Fruit fly (Drosophila melanogaster) whole organism, embryonic: ENCODE data around the gene CG2104.

Source experiments
- Aef1 ChIP-seq: fragments of 200-800 bp; sonication (Bioruptor generic); IDR thresholded peaks from 3 replicates; pipeline ENCODE4 v1.3.6; 2022; ENCODE audit warnings: missing biosample characterization, missing genetic modification characterization
- Bteb2 ChIP-seq: fragments of 200-800 bp; sonication (Bioruptor generic); optimal IDR thresholded peaks from 2 replicates; lab custom pipeline; 2016; ENCODE audit warnings: missing biosample characterization, missing genetic modification characterization
- CG10431 ChIP-seq: fragments of 200-800 bp; sonication (Bioruptor generic); optimal IDR thresholded peaks from 3 replicates; lab custom pipeline; 2018; ENCODE audit warnings: missing biosample characterization, mild to moderate bottlenecking, missing genetic modification characterization
- CG10565 ChIP-seq: fragments of 200-800 bp; sonication (Bioruptor generic); optimal IDR thresholded peaks from 3 replicates; lab custom pipeline; 2016; ENCODE audit warnings: missing biosample characterization, mild to moderate bottlenecking, missing genetic modification characterization
- CG12104 ChIP-seq: fragments of 200-800 bp; sonication (Bioruptor generic); optimal IDR thresholded peaks from 3 replicates; lab custom pipeline; 2016; ENCODE audit warnings: missing biosample characterization, missing genetic modification characterization
- CG16813 ChIP-seq: fragments of 200-800 bp; sonication (Bioruptor generic); IDR thresholded peaks from 3 replicates; pipeline ENCODE4 v1.3.6; 2022; ENCODE audit warnings: missing biosample characterization, missing genetic modification characterization; ENCODE audit not compliant: partially characterized antibody
- CG17186 ChIP-seq: fragments of 200-800 bp; sonication (Bioruptor generic); optimal IDR thresholded peaks from 3 replicates; lab custom pipeline; 2017; ENCODE audit warnings: missing biosample characterization, missing genetic modification reagents, missing genetic modification characterization
- CG17385 ChIP-seq: fragments of 200-800 bp; sonication (Bioruptor generic); optimal IDR thresholded peaks from 3 replicates; lab custom pipeline; 2018; ENCODE audit warnings: missing biosample characterization, mild to moderate bottlenecking, missing genetic modification characterization
- CG17829 ChIP-seq: fragments of 200-800 bp; optimal IDR thresholded peaks from 2 replicates; lab custom pipeline; 2019; ENCODE audit warnings: missing biosample characterization, mild to moderate bottlenecking, missing genetic modification characterization, moderate library complexity
- CG18764 ChIP-seq: fragments of 200-800 bp; sonication (Bioruptor generic); optimal IDR thresholded peaks from 3 replicates; lab custom pipeline; 2016; ENCODE audit warnings: missing biosample characterization, missing genetic modification characterization
- CG30431 ChIP-seq: fragments of 200-800 bp; sonication (Bioruptor generic); optimal IDR thresholded peaks from 2 replicates; lab custom pipeline; 2017; ENCODE audit warnings: missing biosample characterization, missing genetic modification characterization
- CG3065 ChIP-seq: fragments of 200-800 bp; sonication (Bioruptor generic); optimal IDR thresholded peaks from 2 replicates; lab custom pipeline; 2016; ENCODE audit warnings: missing biosample characterization, missing genetic modification characterization
- CG31365 ChIP-seq: fragments of 200-800 bp; sonication (Bioruptor generic); optimal IDR thresholded peaks from 2 replicates; lab custom pipeline; 2018; ENCODE audit warnings: missing biosample characterization, mild to moderate bottlenecking, missing genetic modification characterization
- CG3838 ChIP-seq: fragments of 200-800 bp; sonication (Bioruptor generic); optimal IDR thresholded peaks from 3 replicates; lab custom pipeline; 2016; ENCODE audit warnings: missing biosample characterization, missing genetic modification characterization
- CG6175 ChIP-seq: fragments of 200-800 bp; sonication (Bioruptor generic); IDR thresholded peaks from 3 replicates; pipeline ENCODE4 v1.3.6; 2022; ENCODE audit warnings: missing biosample characterization, missing genetic modification characterization
- CG7745 ChIP-seq: fragments of 200-800 bp; sonication (Bioruptor generic); optimal IDR thresholded peaks from 2 replicates; lab custom pipeline; 2018; ENCODE audit warnings: missing biosample characterization, mild to moderate bottlenecking, missing genetic modification characterization, moderate library complexity
- CG8281 ChIP-seq: fragments of 200-800 bp; sonication (Bioruptor generic); optimal IDR thresholded peaks from 2 replicates; lab custom pipeline; 2018; ENCODE audit warnings: missing biosample characterization, mild to moderate bottlenecking, missing genetic modification characterization, moderate library complexity
- D ChIP-seq, 2 experiments: fragments of 200-800 bp in 1 of 2; fragments of >200 bp in 1 of 2; sonication (Bioruptor generic) in 1 of 2; optimal IDR thresholded peaks; 2 replicates in 1 of 2; 3 replicates in 1 of 2; lab custom pipeline; 2017; ENCODE audit warnings: mild to moderate bottlenecking in 1 of 2, missing biosample characterization in 1 of 2, missing genetic modification characterization in 1 of 2, missing genetic modification reagents in 1 of 2
- Dek ChIP-seq: fragments of 200-800 bp; sonication (Bioruptor generic); optimal IDR thresholded peaks from 3 replicates; lab custom pipeline; 2019; ENCODE audit warnings: missing biosample characterization, mild to moderate bottlenecking, missing genetic modification characterization, moderate library complexity
- Hr39 ChIP-seq: fragments of >200 bp; optimal IDR thresholded peaks from 2 replicates; lab custom pipeline; 2017
- Max ChIP-seq: fragments of 200-800 bp; sonication (Bioruptor generic); optimal IDR thresholded peaks from 2 replicates; lab custom pipeline; 2016; ENCODE audit warnings: missing biosample characterization, mild to moderate bottlenecking, missing genetic modification characterization
- Med ChIP-seq: fragments of 200-800 bp; sonication (Bioruptor generic); peaks from one replicate; lab custom pipeline; 2016; ENCODE audit warnings: missing biosample characterization, missing genetic modification characterization, mild to moderate bottlenecking, inconsistent platforms, moderate library complexity
- NK7.1 ChIP-seq: fragments of 200-800 bp; sonication (Bioruptor generic); optimal IDR thresholded peaks from 3 replicates; lab custom pipeline; 2016; ENCODE audit warnings: missing biosample characterization, missing genetic modification characterization
- Opbp ChIP-seq: fragments of 200-800 bp; sonication (Bioruptor generic); IDR thresholded peaks from 3 replicates; pipeline ENCODE4 v1.3.6; 2022; ENCODE audit warnings: missing biosample characterization, missing genetic modification characterization; ENCODE audit not compliant: partially characterized antibody
- Sox102F ChIP-seq: fragments of 200-800 bp; sonication (Bioruptor generic); optimal IDR thresholded peaks from 2 replicates; lab custom pipeline; 2018; ENCODE audit warnings: missing biosample characterization, mild to moderate bottlenecking, missing genetic modification characterization, moderate library complexity
- Ssrp ChIP-seq: fragments of 200-800 bp; sonication (Bioruptor generic); optimal IDR thresholded peaks from 2 replicates; lab custom pipeline; 2018; ENCODE audit warnings: missing biosample characterization, mild to moderate bottlenecking, missing genetic modification characterization, moderate library complexity
- TFAM ChIP-seq: fragments of 200-800 bp; sonication (Bioruptor generic); optimal IDR thresholded peaks from 2 replicates; lab custom pipeline; 2017; ENCODE audit warnings: missing biosample characterization, missing genetic modification characterization, inconsistent platforms
- Xrp1 ChIP-seq: fragments of 200-800 bp; sonication (Bioruptor generic); IDR thresholded peaks from 2 replicates; pipeline ENCODE4 v1.3.6; 2022; ENCODE audit warnings: missing biosample characterization, missing genetic modification characterization
- ac ChIP-seq: fragments of 200-800 bp; sonication (Bioruptor generic); optimal IDR thresholded peaks from 3 replicates; lab custom pipeline; 2017; ENCODE audit warnings: missing biosample characterization, mild to moderate bottlenecking, missing genetic modification characterization
- al ChIP-seq: fragments of 200-800 bp; sonication (Bioruptor generic); IDR thresholded peaks from 2 replicates; pipeline ENCODE4 v1.3.6; 2022; ENCODE audit warnings: missing biosample characterization, missing genetic modification characterization
- ap ChIP-seq: fragments of 200-800 bp; sonication (Bioruptor generic); IDR thresholded peaks from 2 replicates; pipeline ENCODE4 v1.3.6; 2022; ENCODE audit warnings: missing biosample characterization, missing genetic modification characterization
- cad ChIP-seq: fragments of >200 bp; optimal IDR thresholded peaks from 2 replicates; lab custom pipeline; 2017; ENCODE audit warnings: missing biosample characterization, missing genetic modification characterization
- chm ChIP-seq: fragments of 200-800 bp; sonication (Bioruptor generic); IDR thresholded peaks from 2 replicates; pipeline ENCODE4 v1.3.6; 2022; ENCODE audit warnings: missing biosample characterization, missing genetic modification characterization
- dan ChIP-seq: fragments of 200-800 bp; sonication (Bioruptor generic); IDR thresholded peaks from 2 replicates; pipeline ENCODE4 v1.3.6; 2022; ENCODE audit warnings: missing biosample characterization, missing genetic modification characterization
- dati ChIP-seq: fragments of 200-800 bp; sonication (Bioruptor generic); IDR thresholded peaks from 2 replicates; pipeline ENCODE4 v1.3.6; 2022; ENCODE audit warnings: missing biosample characterization, missing genetic modification characterization
- disco-r ChIP-seq: fragments of 200-800 bp; sonication (Bioruptor generic); optimal IDR thresholded peaks from 2 replicates; lab custom pipeline; 2016; ENCODE audit warnings: missing biosample characterization, missing genetic modification characterization
- dysf ChIP-seq: fragments of 200-800 bp; sonication (Bioruptor generic); IDR thresholded peaks from 3 replicates; pipeline ENCODE4 v1.3.6; 2022; ENCODE audit warnings: missing biosample characterization, missing genetic modification characterization
- eyg ChIP-seq: fragments of 200-800 bp; sonication (Bioruptor generic); optimal IDR thresholded peaks from 3 replicates; lab custom pipeline; 2016; ENCODE audit warnings: missing biosample characterization, missing genetic modification characterization
- gcm2 ChIP-seq: fragments of 200-800 bp; sonication (Bioruptor generic); optimal IDR thresholded peaks from 2 replicates; lab custom pipeline; 2016; ENCODE audit warnings: missing biosample characterization, missing genetic modification characterization
- knrl ChIP-seq: fragments of 200-800 bp; sonication (Bioruptor generic); IDR thresholded peaks from 3 replicates; pipeline ENCODE4 v1.3.6; 2022; ENCODE audit warnings: missing biosample characterization, missing genetic modification characterization; ENCODE audit not compliant: partially characterized antibody
- luna ChIP-seq: fragments of 200-800 bp; sonication (Bioruptor generic); optimal IDR thresholded peaks from 2 replicates; lab custom pipeline; 2016; ENCODE audit warnings: missing biosample characterization, missing genetic modification characterization
- pan ChIP-seq, 4 experiments: fragments of >200 bp in 3 of 4; fragments of 200-800 bp in 1 of 4; sonication (Bioruptor generic) in 1 of 4; optimal IDR thresholded peaks in 3 of 4; IDR thresholded peaks in 1 of 4; 2 replicates each; pipeline versions ENCODE4 v1.3.6 to Lab custom; 2017 to 2022; ENCODE audit warnings: missing biosample characterization in 2 of 4, missing genetic modification characterization in 2 of 4, mixed read lengths in 1 of 4
- pfk ChIP-seq: fragments of 200-800 bp; sonication (Bioruptor generic); optimal IDR thresholded peaks from 2 replicates; lab custom pipeline; 2018; ENCODE audit warnings: missing biosample characterization, mild to moderate bottlenecking, missing genetic modification characterization, moderate library complexity
- rib ChIP-seq: fragments of 200-800 bp; sonication (Bioruptor generic); IDR thresholded peaks from 2 replicates; pipeline ENCODE4 v1.3.6; 2022; ENCODE audit warnings: missing biosample characterization, missing genetic modification characterization
- slou ChIP-seq: fragments of 200-800 bp; sonication (Bioruptor generic); optimal IDR thresholded peaks from 3 replicates; lab custom pipeline; 2016; ENCODE audit warnings: missing biosample characterization, missing genetic modification characterization
- sna ChIP-seq: fragments of 200-800 bp; sonication (Bioruptor generic); IDR thresholded peaks from 2 replicates; pipeline ENCODE4 v1.3.6; 2022; ENCODE audit warnings: missing biosample characterization, missing genetic modification characterization; ENCODE audit not compliant: partially characterized antibody
- ssp ChIP-seq: fragments of 200-800 bp; sonication (Bioruptor generic); IDR thresholded peaks from 2 replicates; pipeline ENCODE4 v1.3.6; 2022; ENCODE audit warnings: missing biosample characterization, missing genetic modification characterization
- yki ChIP-seq: fragments of >200 bp; optimal IDR thresholded peaks from 3 replicates; lab custom pipeline; 2018

Gene CG2104

dm6 chr3R:5668928-5669739 lies 24.0 kb downstream of the CG2104 start, which contains the start of the genes Xe7 and Atg17 (continued):
- TF ChIP-seq CG17186 (GFP tag; lab: Kevin White, UChicago) (peak; percentile 66), CG3065 (GFP tag; lab: Kevin White, UChicago) (peak; percentile 84), disco-r (peak; percentile 71), Xrp1 (GFP tag; lab: Robert Waterston, UW) (peak; percentile 85), eyg (GFP tag; lab: Kevin White, UChicago) (peak; percentile 57), CG17385 (GFP tag; lab: Kevin White, UChicago) (peak; percentile 72), slou (GFP tag; lab: Kevin White, UChicago) (peak; percentile 90), ssp (GFP tag; lab: Robert Waterston, UW) (peak; percentile 88), CG3838 (GFP tag; lab: Kevin White, UChicago) (peak; percentile 66), CG10431 (GFP tag; lab: Kevin White, UChicago) (peak; percentile 18), Max (GFP tag; lab: Kevin White, UChicago) (peak; percentile 91), CG17829 (tag; lab: Kevin White, UChicago) (peak; percentile 89), Bteb2 (GFP tag; lab: Kevin White, UChicago) (peak; percentile 84), CG7745 (tag; lab: Kevin White, UChicago) (no peak), yki (lab: Kevin White, UChicago) (no peak), CG30431 (GFP tag; lab: Kevin White, UChicago) (peak; percentile 86), CG16813 (GFP tag; lab: Robert Waterston, UW) (peak; percentile 65; the same call in 2 of the 3 replicates), Med (peak; percentile 98), ap (GFP tag; lab: Robert Waterston, UW) (peak; percentile 81), gcm2 (peak; percentile 20), pfk (GFP tag; lab: Kevin White, UChicago) (peak; percentile 43), ac (GFP tag; lab: Kevin White, UChicago) (no peak), cad (GFP tag; lab: Kevin White, UChicago) (no peak), sna (0 out of 2 replicates have a peak, but pooled peaks have one; percentile 35), CG31365 (tag; lab: Kevin White, UChicago) (peak; percentile 32), CG12104 (GFP tag; lab: Kevin White, UChicago) (peak; percentile 92), CG10565 (peak; percentile 24), Sox102F (GFP tag; lab: Kevin White, UChicago) (peak; percentile 91), chm (GFP tag; lab: Robert Waterston, UW) (peak; percentile 35; the same call in 1 of the 2 replicates), Dek (tag; lab: Kevin White, UChicago) (peak; percentile 91), Opbp (peak; percentile 65; the same call in 2 of the 3 replicates), NK7.1 (peak; percentile 52), CG18764 (GFP tag; lab: Kevin White, UChicago) (peak; percentile 86), Hr39 (lab: Kevin White, UChicago) (peak; percentile 32), dysf (GFP tag; lab: Robert Waterston, UW) (peak; percentile 94), rib (GFP tag; lab: Robert Waterston, UW) (peak; percentile 76; the same call in 1 of the 2 replicates), Aef1 (GFP tag; lab: Robert Waterston, UW) (peak; percentile 90), CG8281 (tag; lab: Kevin White, UChicago) (peak; percentile 79), luna (GFP tag; lab: Kevin White, UChicago) (peak; percentile 74), pan (optimal IDR thresholded peaks at IDR 0.05; lab: Kevin White, UChicago) (no peak), pan (GFP tag; optimal IDR thresholded peaks at IDR 0.05 in 1 of 2, IDR thresholded peaks at IDR 0.05 in 1 of 2) (peak in 1 of 2 experiments; percentile 91), D (optimal IDR thresholded peaks at IDR 0.05; lab: Kevin White, UChicago) (no peak), D (GFP tag; optimal IDR thresholded peaks at IDR 0.05; lab: Kevin White, UChicago) (peak; percentile 80), dan (peak; percentile 75; the same call in 1 of the 2 replicates), al (GFP tag; lab: Robert Waterston, UW) (peak; percentile 93), dati (GFP tag; lab: Robert Waterston, UW) (peak; percentile 68), knrl (GFP tag; lab: Robert Waterston, UW) (peak; percentile 71), CG6175 (peak; percentile 85; the same call in 2 of the 3 replicates), Ssrp (tag; lab: Kevin White, UChicago) (peak; percentile 94), TFAM (peak; percentile 16)
